Fruit fly (Drosophila melanogaster): Measurements from ENCODE around the gene CG34250.
A peak's percentile ranks its signal among the peaks of the same experiment; 100 is the strongest.

Gene CG34250

dm6 chr3L:17506005-17506760 lies 30.2 kb downstream of the CG34250 start (continued):
- TF ChIP-seq CG3919 (GFP tag; optimal IDR thresholded peaks at IDR 0.05) (peak; percentile 55), pdm3 (GFP tag; optimal IDR thresholded peaks at IDR 0.05) (peak; percentile 54), CG7368 (GFP tag; optimal IDR thresholded peaks at IDR 0.05) (no peak), CG32006 (GFP tag; optimal IDR thresholded peaks at IDR 0.05) (peak; percentile 54), CG6276 (GFP tag; optimal IDR thresholded peaks at IDR 0.05) (no peak), salr (GFP tag; optimal IDR thresholded peaks at IDR 0.05) (peak in 1 of 2 experiments; percentile 12), CG6854 (GFP tag; optimal IDR thresholded peaks at IDR 0.05) (no peak), net (GFP tag; optimal IDR thresholded peaks at IDR 0.05) (peak; percentile 46), esn (GFP tag; optimal IDR thresholded peaks at IDR 0.05) (peak; percentile 71), Met (GFP tag; optimal IDR thresholded peaks at IDR 0.05) (peak; percentile 65), CG31627 (GFP tag; optimal IDR thresholded peaks at IDR 0.05) (peak; percentile 32), Smox (GFP tag; optimal IDR thresholded peaks at IDR 0.05) (peak; percentile 61), Eip75B (GFP tag; optimal IDR thresholded peaks at IDR 0.05) (peak; percentile 41), vri (GFP tag; optimal IDR thresholded peaks at IDR 0.05) (peak; percentile 14), CG34406 (GFP tag; optimal IDR thresholded peaks at IDR 0.05) (peak; percentile 57), CG16779 (tag; optimal IDR thresholded peaks at IDR 0.05) (no peak), fkh (GFP tag; optimal IDR thresholded peaks at IDR 0.05) (no peak), CG11762 (GFP tag; optimal IDR thresholded peaks at IDR 0.05; ENCODE audit: insufficient read depth) (no peak), Hr39 (GFP tag; optimal IDR thresholded peaks at IDR 0.05) (peak; percentile 45), CG10669 (GFP tag; optimal IDR thresholded peaks at IDR 0.05) (peak; percentile 45), Hr38 (GFP tag; optimal IDR thresholded peaks at IDR 0.05) (no peak), Blimp-1 (GFP tag; optimal IDR thresholded peaks at IDR 0.05) (no peak), CG9139 (GFP tag; optimal IDR thresholded peaks at IDR 0.05) (no peak), CG11294 (GFP tag; IDR thresholded peaks at IDR 0.05) (no peak), spab (GFP tag; optimal IDR thresholded peaks at IDR 0.05) (peak; percentile 24), CG8119 (GFP tag; IDR thresholded peaks at IDR 0.05) (peak; percentile 25; the same call in 1 of the 3 replicates), Ets21C (GFP tag; optimal IDR thresholded peaks at IDR 0.05) (no peak), eg (GFP tag; IDR thresholded peaks at IDR 0.05) (0 out of 3 replicates have a peak, but pooled peaks have one; percentile 24), CG3032 (tag; optimal IDR thresholded peaks at IDR 0.05) (peak; percentile 30), topi (GFP tag; optimal IDR thresholded peaks at IDR 0.05) (peak; percentile 43), CG4318 (GFP tag; optimal IDR thresholded peaks at IDR 0.05) (no peak), Ets96B (tag; optimal IDR thresholded peaks at IDR 0.05) (peak; percentile 44), fd59A (GFP tag; optimal IDR thresholded peaks at IDR 0.05) (no peak), fd85E (GFP tag; optimal IDR thresholded peaks at IDR 0.05) (no peak), Eip93F (GFP tag; optimal IDR thresholded peaks at IDR 0.05) (peak; percentile 68), Lpt (GFP tag; optimal IDR thresholded peaks at IDR 0.05) (no peak)

dm6 chr3L:17506830-17507229 lies 30.8 kb downstream of the CG34250 start:
- TF ChIP-seq Blimp-1 (GFP tag; optimal IDR thresholded peaks at IDR 0.05) (no peak), CG15336 (GFP tag; IDR thresholded peaks at IDR 0.05) (no peak), lz (GFP tag; optimal IDR thresholded peaks at IDR 0.05) (peak; percentile 16), CG6163 (GFP tag; IDR thresholded peaks at IDR 0.05) (0 out of 3 replicates have a peak, but pooled peaks have one; percentile 13), svp (GFP tag) (peak; percentile 50), CG6792 (GFP tag; optimal IDR thresholded peaks at IDR 0.05) (no peak), achi (GFP tag; optimal IDR thresholded peaks at IDR 0.05) (no peak), CG11762 (GFP tag; optimal IDR thresholded peaks at IDR 0.05; ENCODE audit: insufficient read depth) (peak; percentile 3), CG8119 (GFP tag; IDR thresholded peaks at IDR 0.05) (0 out of 3 replicates have a peak, but pooled peaks have one; percentile 23), CG32006 (GFP tag; optimal IDR thresholded peaks at IDR 0.05) (peak; percentile 58), esn (GFP tag; optimal IDR thresholded peaks at IDR 0.05) (no peak), acj6 (GFP tag; optimal IDR thresholded peaks at IDR 0.05) (peak; percentile 3), CG31627 (GFP tag; optimal IDR thresholded peaks at IDR 0.05) (peak; percentile 11), Sox14 (GFP tag; optimal IDR thresholded peaks at IDR 0.05) (peak; percentile 2), Hr39 (GFP tag; optimal IDR thresholded peaks at IDR 0.05) (peak; percentile 24), Gug (GFP tag; IDR thresholded peaks at IDR 0.05) (0 out of 2 replicates have a peak, but pooled peaks have one; percentile 15), topi (GFP tag; optimal IDR thresholded peaks at IDR 0.05) (peak; percentile 4), Ets96B (tag; optimal IDR thresholded peaks at IDR 0.05) (peak; percentile 11), Eip78C (GFP tag) (peak; percentile 68), Smox (GFP tag; optimal IDR thresholded peaks at IDR 0.05) (peak; percentile 22), vri (GFP tag; optimal IDR thresholded peaks at IDR 0.05) (peak; percentile 31), CG9139 (GFP tag; optimal IDR thresholded peaks at IDR 0.05) (no peak), pdm3 (GFP tag; optimal IDR thresholded peaks at IDR 0.05) (peak; percentile 13), Hr4 (GFP tag; optimal IDR thresholded peaks at IDR 0.05) (peak; percentile 27)

All from whole organism, prepupa.